Worm (Caenorhabditis elegans) whole organism, L4 larva: ENCODE results near the gene F58A6.2.

Experiments
- F49E8.2 ChIP-seq: sonication (generic microtip); optimal IDR thresholded peaks from 2 replicates; lab custom pipeline; 2016; ENCODE audit warnings: missing compliant biosample characterization, mild to moderate bottlenecking, missing genetic modification characterization, borderline replicate concordance
- Y48G9A.11 ChIP-seq: fragments of 200-800 bp; sonication (Bioruptor generic); IDR thresholded peaks from 2 replicates; pipeline ENCODE4 v1.3.6; 2022; ENCODE audit warnings: missing genetic modification reagents, missing genetic modification characterization, missing compliant biosample characterization
- Y75B8A.6 ChIP-seq: fragments of 200-800 bp; sonication (Bioruptor generic); IDR thresholded peaks from 2 replicates; pipeline ENCODE4 v1.3.6; 2022; ENCODE audit warnings: missing genetic modification reagents, missing genetic modification characterization, missing compliant biosample characterization
- aha-1 ChIP-seq: fragments of 150-350 bp; peaks from one replicate; lab custom pipeline; 2014; ENCODE audit warnings: missing biosample characterization, missing genetic modification characterization
- ceh-28 ChIP-seq: fragments of 150-350 bp; optimal IDR thresholded peaks from 2 replicates; lab custom pipeline; 2014; ENCODE audit warnings: missing biosample characterization, missing genetic modification reagents, missing genetic modification characterization
- ceh-82 ChIP-seq: sonication (generic microtip); optimal IDR thresholded peaks from 2 replicates; lab custom pipeline; 2017; ENCODE audit warnings: missing biosample characterization, missing genetic modification characterization
- ctbp-1 ChIP-seq: fragments of 200-800 bp; sonication (Bioruptor generic); IDR thresholded peaks from 2 replicates; pipeline ENCODE4 v1.3.6; 2022; ENCODE audit warnings: missing genetic modification reagents, missing genetic modification characterization, missing compliant biosample characterization
- daf-12 ChIP-seq: fragments of 150-350 bp; optimal IDR thresholded peaks from 2 replicates; lab custom pipeline; 2014; ENCODE audit warnings: missing biosample characterization, missing genetic modification reagents, missing genetic modification characterization
- daf-16 ChIP-seq, 3 experiments: sonication (generic microtip); optimal IDR thresholded peaks; 2 replicates each; lab custom pipeline; 2016 to 2017; ENCODE audit warnings: missing genetic modification characterization in 3 of 3, missing genetic modification reagents in 3 of 3, mild to moderate bottlenecking in 2 of 3, missing compliant biosample characterization in 2 of 3, missing biosample characterization in 1 of 3, moderate library complexity in 1 of 3
- dmd-6 ChIP-seq: fragments of 200-800 bp; sonication (Bioruptor generic); IDR thresholded peaks from 2 replicates; pipeline ENCODE4 v1.3.6; 2022; ENCODE audit warnings: missing genetic modification reagents, missing genetic modification characterization, missing compliant biosample characterization
- dmd-9 ChIP-seq: fragments of 200-800 bp; sonication (Bioruptor generic); IDR thresholded peaks from 2 replicates; pipeline ENCODE4 v1.3.6; 2022; ENCODE audit warnings: missing genetic modification reagents, missing genetic modification characterization, missing compliant biosample characterization
- dpl-1 ChIP-seq: fragments of 150-350 bp; optimal IDR thresholded peaks from 2 replicates; lab custom pipeline; 2014; ENCODE audit warnings: missing biosample characterization, missing genetic modification reagents, missing genetic modification characterization
- gei-8 ChIP-seq: fragments of 200-800 bp; sonication (Bioruptor generic); optimal IDR thresholded peaks from 2 replicates; lab custom pipeline; 2018; ENCODE audit warnings: mild to moderate bottlenecking, missing genetic modification characterization, missing compliant biosample characterization
- hif-1 ChIP-seq, 2 experiments: sonication (generic microtip); optimal IDR thresholded peaks; 2 replicates each; lab custom pipeline; 2016 to 2017; ENCODE audit warnings: missing compliant biosample characterization in 2 of 2, missing genetic modification characterization in 2 of 2, missing genetic modification reagents in 2 of 2, missing genotype in 2 of 2, mild to moderate bottlenecking in 1 of 2
- hlh-11 ChIP-seq: fragments of 200-800 bp; sonication (Bioruptor generic); optimal IDR thresholded peaks from 2 replicates; lab custom pipeline; 2018; ENCODE audit warnings: mild to moderate bottlenecking, missing genetic modification characterization, missing compliant biosample characterization
- hlh-30 ChIP-seq: sonication (generic microtip); optimal IDR thresholded peaks from 2 replicates; lab custom pipeline; 2017; ENCODE audit warnings: antibody characterized with exemption, mild to moderate bottlenecking, missing genetic modification characterization, missing compliant biosample characterization; ENCODE audit not compliant: insufficient read depth
- hmg-1.1 ChIP-seq: fragments of 200-800 bp; sonication (Bioruptor generic); IDR thresholded peaks from 2 replicates; pipeline ENCODE4 v1.3.6; 2022; ENCODE audit warnings: missing genetic modification reagents, missing genetic modification characterization, missing compliant biosample characterization
- lin-1 ChIP-seq: fragments of 200-800 bp; sonication (Bioruptor generic); IDR thresholded peaks from 2 replicates; pipeline ENCODE4 v1.3.6; 2022; ENCODE audit warnings: missing genetic modification reagents, missing genetic modification characterization, missing compliant biosample characterization
- lin-38 ChIP-seq: fragments of 200-800 bp; sonication (Bioruptor generic); IDR thresholded peaks from 2 replicates; pipeline ENCODE4 v1.3.6; 2022; ENCODE audit warnings: missing genetic modification reagents, missing genetic modification characterization, missing compliant biosample characterization
- lsy-2 ChIP-seq, 2 experiments: fragments of 150-350 bp in 1 of 2; sonication (generic microtip) in 1 of 2; optimal IDR thresholded peaks; 2 replicates each; lab custom pipeline; 2014 to 2017; ENCODE audit warnings: missing biosample characterization in 2 of 2, missing genetic modification characterization in 2 of 2
- mdl-1 ChIP-seq, 2 experiments: fragments of 150-350 bp in 1 of 2; sonication (generic microtip) in 1 of 2; optimal IDR thresholded peaks; 2 replicates each; lab custom pipeline; 2014 to 2017; ENCODE audit warnings: missing biosample characterization in 2 of 2, missing genetic modification characterization in 2 of 2
- mdt-29 ChIP-seq: fragments of 200-800 bp; sonication (Bioruptor generic); IDR thresholded peaks from 2 replicates; pipeline ENCODE4 v1.3.6; 2022; ENCODE audit warnings: missing genetic modification reagents, missing genetic modification characterization, missing compliant biosample characterization
- mep-1 ChIP-seq: fragments of 150-350 bp; sonication (generic microtip); optimal IDR thresholded peaks from 3 replicates; lab custom pipeline; 2014; ENCODE audit warnings: missing biosample characterization, missing genetic modification characterization
- mes-2 ChIP-seq: sonication (generic microtip); optimal IDR thresholded peaks from 2 replicates; lab custom pipeline; 2016; ENCODE audit warnings: missing genotype, mild to moderate bottlenecking, missing genetic modification characterization, missing compliant biosample characterization; ENCODE audit not compliant: poor library complexity, severe bottlenecking
- mxl-3 ChIP-seq: fragments of 200-800 bp; sonication (Bioruptor generic); optimal IDR thresholded peaks from 2 replicates; lab custom pipeline; 2018; ENCODE audit warnings: mild to moderate bottlenecking, missing genetic modification characterization, missing compliant biosample characterization
- nhr-102 ChIP-seq: sonication (generic microtip); optimal IDR thresholded peaks from 2 replicates; lab custom pipeline; 2016; ENCODE audit warnings: mild to moderate bottlenecking, missing genetic modification characterization, moderate library complexity, missing compliant biosample characterization
- nhr-11 ChIP-seq: fragments of 150-350 bp; optimal IDR thresholded peaks from 2 replicates; lab custom pipeline; 2014; ENCODE audit warnings: missing biosample characterization, missing genetic modification characterization
- nhr-28 ChIP-seq: fragments of 150-350 bp; optimal IDR thresholded peaks from 2 replicates; lab custom pipeline; 2014; ENCODE audit warnings: missing biosample characterization, missing genetic modification characterization
- nhr-42 ChIP-seq: fragments of 200-800 bp; sonication (Bioruptor generic); IDR thresholded peaks from 2 replicates; pipeline ENCODE4 v1.3.6; 2022; ENCODE audit warnings: missing genetic modification characterization, missing compliant biosample characterization
- nhr-48 ChIP-seq: sonication (generic microtip); optimal IDR thresholded peaks from 2 replicates; lab custom pipeline; 2016; ENCODE audit warnings: mild to moderate bottlenecking, missing genetic modification characterization, missing compliant biosample characterization
- nhr-6 ChIP-seq: fragments of 150-350 bp; optimal IDR thresholded peaks from 2 replicates; lab custom pipeline; 2014; ENCODE audit warnings: missing biosample characterization, missing genetic modification characterization
- nhr-76 ChIP-seq: fragments of 150-350 bp; optimal IDR thresholded peaks from 2 replicates; lab custom pipeline; 2014; ENCODE audit warnings: missing biosample characterization, missing genetic modification characterization
- pha-4 ChIP-seq, 2 experiments: fragments of 150-350 bp in 1 of 2; fragments of 200-800 bp in 1 of 2; sonication (Bioruptor generic) in 1 of 2; IDR thresholded peaks in 1 of 2; optimal IDR thresholded peaks in 1 of 2; 2 replicates each; pipeline versions ENCODE4 v1.3.6 to Lab custom; 2014 to 2022; ENCODE audit warnings: missing genetic modification characterization in 2 of 2, missing genetic modification reagents in 2 of 2, missing biosample characterization in 1 of 2, missing compliant biosample characterization in 1 of 2
- pqm-1 ChIP-seq: sonication (generic microtip); optimal IDR thresholded peaks from 2 replicates; lab custom pipeline; 2017; ENCODE audit warnings: missing biosample characterization, missing genetic modification characterization
- snpc-1.2 ChIP-seq: fragments of 200-800 bp; sonication (Bioruptor generic); IDR thresholded peaks from 2 replicates; pipeline ENCODE4 v1.3.6; 2022; ENCODE audit warnings: missing genetic modification reagents, missing genetic modification characterization, missing compliant biosample characterization
- spr-3 ChIP-seq: fragments of 200-800 bp; sonication (Bioruptor generic); optimal IDR thresholded peaks from 2 replicates; lab custom pipeline; 2018; ENCODE audit warnings: mild to moderate bottlenecking, missing genetic modification characterization, missing compliant biosample characterization
- tra-1 ChIP-seq: fragments of 200-800 bp; sonication (Bioruptor generic); IDR thresholded peaks from 2 replicates; pipeline ENCODE4 v1.3.6; 2022; ENCODE audit warnings: missing genetic modification reagents, missing genetic modification characterization, missing compliant biosample characterization
- unc-130 ChIP-seq: sonication (generic microtip); optimal IDR thresholded peaks from 2 replicates; lab custom pipeline; 2016; ENCODE audit warnings: missing genetic modification reagents, missing genetic modification characterization, missing compliant biosample characterization
- unc-62 ChIP-seq, 3 experiments: fragments of 150-350 bp in 1 of 3; sonication (generic microtip); optimal IDR thresholded peaks in 2 of 3; peaks in 1 of 3; 1 replicate in 1 of 3; 2 replicates in 2 of 3; lab custom pipeline; 2014 to 2017; ENCODE audit warnings: missing biosample characterization in 3 of 3, missing genetic modification characterization in 3 of 3, missing genetic modification reagents in 3 of 3, missing genotype in 1 of 3
- vab-7 ChIP-seq: fragments of 200-800 bp; sonication (Bioruptor generic); IDR thresholded peaks from 2 replicates; pipeline ENCODE4 v1.3.6; 2022; ENCODE audit warnings: missing genetic modification reagents, missing genetic modification characterization, missing compliant biosample characterization

The F58A6.2 gene

DNA sequence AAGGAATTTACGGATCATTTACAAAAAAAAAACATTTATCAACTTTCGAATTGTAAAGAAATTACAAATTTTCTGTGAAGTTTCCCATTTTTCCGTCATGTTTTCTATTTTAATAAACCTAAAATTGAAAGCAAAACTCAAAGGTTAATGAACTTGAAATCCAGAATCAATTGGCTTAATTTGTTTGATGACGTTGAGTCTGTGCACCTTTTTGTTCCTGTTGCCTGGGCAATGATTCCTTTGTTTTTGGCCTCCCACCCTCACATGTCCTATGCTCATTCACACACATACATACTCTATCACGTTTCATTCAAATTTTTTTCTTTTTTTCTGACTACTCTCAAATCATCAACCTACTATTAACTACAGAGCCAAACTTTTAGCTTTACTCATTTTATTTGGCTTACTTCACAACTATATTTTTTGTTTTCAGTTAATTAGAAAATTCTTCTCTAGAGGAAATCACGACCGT, at the start of gene F58A6.2:
Gene F58A6.2, plus strand, starts transcription at position 422 of the 472 bp plus-strand sequence.
- peak; percentile 59 for TF ChIP-seq aha-1 (tag; lab: Kevin White, UChicago)
- TF ChIP-seq nhr-28 (tag; lab: Kevin White, UChicago), result no peak

DNA sequence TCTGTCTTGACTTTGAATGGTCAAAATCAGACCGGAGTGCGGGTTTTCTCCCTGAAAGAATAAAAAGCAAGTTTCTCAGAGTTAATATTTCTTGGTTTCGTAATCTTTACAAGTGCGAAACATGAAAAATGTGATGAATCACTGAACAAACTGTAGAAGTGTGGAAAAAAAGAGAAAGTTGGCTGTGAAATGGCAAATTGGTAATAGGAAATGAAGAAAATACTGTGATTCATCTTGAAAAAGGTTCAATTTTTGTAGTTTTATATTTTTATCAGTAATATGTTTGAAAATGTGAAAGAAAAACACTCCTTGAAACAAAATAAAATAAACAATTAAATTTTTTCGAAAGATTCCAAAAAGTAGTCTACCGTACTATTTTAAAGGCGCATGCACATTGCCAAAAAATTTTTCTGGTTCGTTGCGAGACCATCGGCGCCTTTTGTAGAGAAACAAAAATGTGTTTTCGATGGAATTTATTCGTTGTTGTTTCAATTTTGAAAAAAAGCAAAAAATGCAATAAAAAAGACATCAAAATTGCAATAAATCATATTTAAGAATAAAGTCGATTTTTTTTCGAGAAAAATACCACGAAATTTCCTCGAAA, 44.8 kb upstream of the F58A6.2 start, which contains the start of gene pld-1:
Gene pld-1, minus strand, starts transcription at position 51 of the 604 bp plus-strand sequence.
- TF ChIP-seq F49E8.2 (tag; lab: Kevin White, UChicago), result peak; percentile 53
- TF ChIP-seq hif-1 (tag; optimal IDR thresholded peaks at IDR 0.05; lab: Kevin White, UChicago), result no peak
- TF ChIP-seq unc-130 (GFP tag; lab: Kevin White, UChicago), result peak; percentile 26
- TF ChIP-seq Y48G9A.11, result 0 out of 2 replicates have a peak, but pooled peaks have one; percentile 39
- TF ChIP-seq ceh-82 (tag; lab: Kevin White, UChicago), result no peak

DNA sequence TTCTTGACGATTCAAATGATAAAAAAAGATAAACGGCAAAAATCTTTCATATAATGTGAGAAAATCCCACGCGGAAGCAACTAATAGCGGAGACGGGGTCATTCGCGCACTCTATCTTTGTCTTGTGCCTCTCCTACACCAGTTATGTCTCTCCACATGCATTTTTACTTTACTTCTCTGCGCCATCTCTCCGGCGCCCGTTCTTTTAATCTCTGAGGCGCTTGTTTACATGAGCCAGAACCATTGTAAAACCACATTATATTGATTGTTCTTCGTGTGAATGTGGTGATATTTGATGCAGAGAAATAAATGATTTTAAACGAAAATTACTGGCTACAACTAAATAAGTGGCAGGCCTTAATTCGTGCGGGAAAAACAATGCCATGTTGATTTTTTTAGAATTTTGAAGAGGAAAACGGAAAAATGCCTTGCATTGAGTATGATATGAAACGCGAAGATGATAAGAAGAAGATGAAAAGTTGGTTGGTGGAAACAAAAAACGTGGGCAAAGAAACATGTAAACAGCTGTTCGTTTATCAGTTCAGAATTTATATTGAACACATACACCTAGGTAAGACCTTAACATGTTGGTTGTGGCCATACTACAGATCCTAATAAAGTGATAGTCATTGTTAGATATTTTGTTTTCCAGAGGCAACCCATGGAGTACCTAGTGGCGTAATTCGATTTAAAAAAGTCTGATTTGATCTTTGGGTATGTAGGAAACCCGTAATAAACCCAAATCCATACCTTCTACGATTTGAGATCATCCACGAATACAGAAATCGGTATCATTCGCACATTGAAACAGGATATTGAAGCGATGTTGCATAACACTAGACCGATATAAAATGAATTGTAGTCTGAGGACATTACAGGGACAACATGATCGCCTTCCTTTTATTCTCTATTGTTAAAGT, 43.9 kb upstream of the F58A6.2 start, which contains the start of gene C04G6.2:
Gene C04G6.2, plus strand, starts transcription at position 870 of the 920 bp plus-strand sequence.
- TF ChIP-seq nhr-6 (tag; lab: Kevin White, UChicago) (peak; percentile 49), unc-62 (GFP tag; optimal IDR thresholded peaks at IDR 0.05 in 1 of 2; lab: Kevin White, UChicago) (peak in 1 of 2 experiments; percentile 45), unc-62 (tag; optimal IDR thresholded peaks at IDR 0.05; lab: Kevin White, UChicago) (no peak), dpl-1 (GFP tag; lab: Kevin White, UChicago) (peak; percentile 7), dmd-9 (GFP tag; lab: Robert Waterston, UW) (no peak), gei-8 (GFP tag; lab: Kevin White, UChicago) (no peak), mdt-29 (GFP tag; lab: Robert Waterston, UW) (no peak), nhr-76 (no peak), ctbp-1 (GFP tag; lab: Robert Waterston, UW) (0 out of 2 replicates have a peak, but pooled peaks have one; percentile 12), vab-7 (no peak), lin-38 (GFP tag; lab: Robert Waterston, UW) (no peak), daf-12 (tag; lab: Kevin White, UChicago) (no peak), unc-130 (GFP tag; lab: Kevin White, UChicago) (no peak), Y75B8A.6 (GFP tag; lab: Robert Waterston, UW) (no peak), pqm-1 (peak; percentile 64), snpc-1.2 (no peak), lin-1 (GFP tag; lab: Robert Waterston, UW) (0 out of 2 replicates have a peak, but pooled peaks have one; percentile 10), nhr-11 (tag; lab: Kevin White, UChicago) (peak; percentile 71), pha-4 (GFP tag; IDR thresholded peaks at IDR 0.05; lab: Robert Waterston, UW) (no peak), pha-4 (tag; optimal IDR thresholded peaks at IDR 0.05; lab: Kevin White, UChicago) (peak; percentile 34), nhr-42 (GFP tag; lab: Robert Waterston, UW) (no peak), spr-3 (GFP tag; lab: Kevin White, UChicago) (no peak), dmd-6 (GFP tag; lab: Robert Waterston, UW) (peak; percentile 30; the same call in 1 of the 2 replicates), hmg-1.1 (0 out of 2 replicates have a peak, but pooled peaks have one; percentile 38), daf-16 (GFP tag; optimal IDR thresholded peaks at IDR 0.05; lab: Kevin White, UChicago) (peak in 1 of 2 experiments; percentile 3), daf-16 (tag; optimal IDR thresholded peaks at IDR 0.05; lab: Kevin White, UChicago) (peak; percentile 81), nhr-48 (tag; lab: Kevin White, UChicago) (peak; percentile 16), ceh-28 (tag; lab: Kevin White, UChicago) (no peak), nhr-102 (no peak), mep-1 (tag; lab: Kevin White, UChicago) (peak; percentile 47), tra-1 (GFP tag; lab: Robert Waterston, UW) (0 out of 2 replicates have a peak, but pooled peaks have one; percentile 5), nhr-28 (tag; lab: Kevin White, UChicago) (peak; percentile 30), mdl-1 (tag; optimal IDR thresholded peaks at IDR 0.05; lab: Kevin White, UChicago) (peak; percentile 18 to 67), hlh-30 (peak; percentile 80), lsy-2 (tag; optimal IDR thresholded peaks at IDR 0.05; lab: Kevin White, UChicago) (peak in 1 of 2 experiments; percentile 17), mes-2 (tag; lab: Kevin White, UChicago) (peak; percentile 71), hlh-11 (tag; lab: Kevin White, UChicago) (peak; percentile 75), mxl-3 (peak; percentile 36)
